Fruit fly (Drosophila melanogaster) whole organism, embryonic: Measurements from ENCODE around the gene CG12589.

Experiments used
- Abd-B ChIP-seq: fragments of 200-800 bp; sonication (Bioruptor generic); optimal IDR thresholded peaks from 2 replicates; lab custom pipeline; 2018; ENCODE audit warnings: missing biosample characterization, mild to moderate bottlenecking, missing genetic modification characterization, moderate library complexity
- Ada2b ChIP-seq: fragments of 200-800 bp; sonication (Bioruptor generic); IDR thresholded peaks from 2 replicates; pipeline ENCODE4 v1.3.6; 2022; ENCODE audit warnings: missing biosample characterization, missing genetic modification characterization
- B-H1 ChIP-seq: fragments of 200-800 bp; sonication (Bioruptor generic); IDR thresholded peaks from 3 replicates; pipeline ENCODE4 v1.3.6; 2022; ENCODE audit warnings: missing biosample characterization, missing genetic modification characterization
- CG10431 ChIP-seq: fragments of 200-800 bp; sonication (Bioruptor generic); optimal IDR thresholded peaks from 3 replicates; lab custom pipeline; 2018; ENCODE audit warnings: missing biosample characterization, mild to moderate bottlenecking, missing genetic modification characterization
- CG11398 ChIP-seq: fragments of 200-800 bp; sonication (Bioruptor generic); optimal IDR thresholded peaks from 2 replicates; lab custom pipeline; 2016; ENCODE audit warnings: missing biosample characterization, missing genetic modification characterization
- CG11504 ChIP-seq: fragments of 200-800 bp; sonication (Bioruptor generic); optimal IDR thresholded peaks from 3 replicates; lab custom pipeline; 2019; ENCODE audit warnings: missing biosample characterization, mild to moderate bottlenecking, missing genetic modification characterization, moderate library complexity
- CG11696 ChIP-seq: fragments of 200-800 bp; sonication (Bioruptor generic); IDR thresholded peaks from 2 replicates; pipeline ENCODE4 v1.3.6; 2022; ENCODE audit warnings: missing biosample characterization, missing genetic modification characterization
- CG13287 ChIP-seq: fragments of 200-800 bp; sonication (Bioruptor generic); IDR thresholded peaks from 2 replicates; pipeline ENCODE4 v1.3.6; 2022; ENCODE audit warnings: missing biosample characterization, missing genetic modification characterization; ENCODE audit not compliant: partially characterized antibody
- CG13894 ChIP-seq: fragments of 200-800 bp; sonication (Bioruptor generic); optimal IDR thresholded peaks from 3 replicates; lab custom pipeline; 2018; ENCODE audit warnings: missing biosample characterization, mild to moderate bottlenecking, missing genetic modification characterization, moderate library complexity
- CG18476 ChIP-seq: fragments of 200-800 bp; sonication (Bioruptor generic); optimal IDR thresholded peaks from 2 replicates; lab custom pipeline; 2016; ENCODE audit warnings: missing biosample characterization, mild to moderate bottlenecking, missing genetic modification characterization
- CG18599 ChIP-seq: fragments of 200-800 bp; sonication (Bioruptor generic); optimal IDR thresholded peaks from 3 replicates; lab custom pipeline; 2017; ENCODE audit warnings: missing biosample characterization, missing genetic modification characterization, mild to moderate bottlenecking, moderate library complexity, missing genetic modification reagents
- CG2889 ChIP-seq: fragments of 200-800 bp; sonication (Bioruptor generic); IDR thresholded peaks from 3 replicates; pipeline ENCODE4 v1.3.6; 2022; ENCODE audit warnings: missing biosample characterization, missing genetic modification characterization
- CG3838 ChIP-seq: fragments of 200-800 bp; sonication (Bioruptor generic); optimal IDR thresholded peaks from 3 replicates; lab custom pipeline; 2016; ENCODE audit warnings: missing biosample characterization, missing genetic modification characterization
- CG4820 ChIP-seq: fragments of 200-800 bp; sonication (Bioruptor generic); optimal IDR thresholded peaks from 3 replicates; lab custom pipeline; 2016; ENCODE audit warnings: missing biosample characterization, missing genetic modification characterization
- CG5245 ChIP-seq: fragments of 200-800 bp; sonication (Bioruptor generic); optimal IDR thresholded peaks from 3 replicates; lab custom pipeline; 2016; ENCODE audit warnings: missing biosample characterization, missing genetic modification characterization
- CG6813 ChIP-seq: fragments of 200-800 bp; sonication (Bioruptor generic); optimal IDR thresholded peaks from 2 replicates; lab custom pipeline; 2017; ENCODE audit warnings: missing biosample characterization, missing genetic modification characterization, mild to moderate bottlenecking, moderate library complexity, missing genetic modification reagents
- CG8478 ChIP-seq: fragments of >200 bp; optimal IDR thresholded peaks from 2 replicates; lab custom pipeline; 2018
- CTCF ChIP-seq: fragments of 200-800 bp; sonication (Bioruptor generic); optimal IDR thresholded peaks from 2 replicates; lab custom pipeline; 2017; ENCODE audit warnings: missing biosample characterization, mild to moderate bottlenecking, missing genetic modification characterization, moderate library complexity
- Dad ChIP-seq: fragments of 200-800 bp; sonication (Bioruptor generic); optimal IDR thresholded peaks from 3 replicates; lab custom pipeline; 2016; ENCODE audit warnings: missing biosample characterization, missing genetic modification characterization
- HLH3B ChIP-seq: fragments of 200-800 bp; sonication (Bioruptor generic); IDR thresholded peaks from 2 replicates; pipeline ENCODE4 v1.3.6; 2022; ENCODE audit warnings: missing biosample characterization, missing genetic modification characterization
- Hsf ChIP-seq: fragments of 200-800 bp; sonication (Bioruptor generic); optimal IDR thresholded peaks from 3 replicates; lab custom pipeline; 2016; ENCODE audit warnings: missing biosample characterization, missing genetic modification characterization
- Kr ChIP-seq: fragments of 200-800 bp; sonication (Bioruptor generic); optimal IDR thresholded peaks from 2 replicates; lab custom pipeline; 2017; ENCODE audit warnings: missing biosample characterization, mild to moderate bottlenecking, missing genetic modification characterization
- Lim3 ChIP-seq: fragments of 200-800 bp; sonication (Bioruptor generic); IDR thresholded peaks from 2 replicates; pipeline ENCODE4 v1.3.6; 2022; ENCODE audit warnings: missing biosample characterization, missing genetic modification characterization
- Med ChIP-seq: fragments of 200-800 bp; sonication (Bioruptor generic); peaks from one replicate; lab custom pipeline; 2016; ENCODE audit warnings: missing biosample characterization, missing genetic modification characterization, mild to moderate bottlenecking, inconsistent platforms, moderate library complexity
- Meics ChIP-seq: fragments of 200-800 bp; sonication (Bioruptor generic); optimal IDR thresholded peaks from 2 replicates; lab custom pipeline; 2017; ENCODE audit warnings: missing biosample characterization, mild to moderate bottlenecking, missing genetic modification characterization
- Neu2 ChIP-seq: fragments of 200-800 bp; sonication (Bioruptor generic); optimal IDR thresholded peaks from 3 replicates; lab custom pipeline; 2016; ENCODE audit warnings: missing biosample characterization, missing genetic modification characterization, borderline replicate concordance
- Optix ChIP-seq: fragments of 200-800 bp; sonication (Bioruptor generic); IDR thresholded peaks from 3 replicates; pipeline ENCODE4 v1.3.6; 2022; ENCODE audit warnings: missing biosample characterization, missing genetic modification characterization
- PHDP ChIP-seq: fragments of 200-800 bp; sonication (Bioruptor generic); optimal IDR thresholded peaks from 3 replicates; lab custom pipeline; 2018; ENCODE audit warnings: missing biosample characterization, mild to moderate bottlenecking, missing genetic modification characterization, moderate library complexity
- Side ChIP-seq: fragments of 200-800 bp; sonication (Bioruptor generic); optimal IDR thresholded peaks from 2 replicates; lab custom pipeline; 2016; ENCODE audit warnings: missing biosample characterization, missing genetic modification characterization
- Taf1 ChIP-seq: fragments of 200-800 bp; sonication (Bioruptor generic); IDR thresholded peaks from 2 replicates; pipeline ENCODE4 v1.3.6; 2022; ENCODE audit warnings: missing biosample characterization, missing genetic modification characterization
- bbx ChIP-seq: fragments of 200-800 bp; sonication (Bioruptor generic); IDR thresholded peaks from 2 replicates; pipeline ENCODE4 v1.3.6; 2022; ENCODE audit warnings: missing biosample characterization, missing genetic modification characterization; ENCODE audit not compliant: partially characterized antibody
- bowl ChIP-seq: fragments of 200-800 bp; sonication (Bioruptor generic); IDR thresholded peaks from 2 replicates; pipeline ENCODE4 v1.3.6; 2022; ENCODE audit warnings: missing biosample characterization, missing genetic modification characterization
- disco-r ChIP-seq: fragments of 200-800 bp; sonication (Bioruptor generic); optimal IDR thresholded peaks from 2 replicates; lab custom pipeline; 2016; ENCODE audit warnings: missing biosample characterization, missing genetic modification characterization
- dpn ChIP-seq, 2 experiments: fragments of 200-800 bp; sonication (Bioruptor generic); optimal IDR thresholded peaks; 3 replicates each; lab custom pipeline; 2016; ENCODE audit warnings: missing biosample characterization in 2 of 2, missing genetic modification characterization in 2 of 2
- fu2 ChIP-seq: fragments of 200-800 bp; sonication (Bioruptor generic); optimal IDR thresholded peaks from 2 replicates; lab custom pipeline; 2016; ENCODE audit warnings: missing biosample characterization, missing genetic modification characterization
- gt ChIP-seq: fragments of 200-800 bp; sonication (Bioruptor generic); IDR thresholded peaks from 2 replicates; pipeline ENCODE4 v1.3.6; 2022; ENCODE audit warnings: missing biosample characterization, missing genetic modification characterization
- h ChIP-seq: fragments of >200 bp; optimal IDR thresholded peaks from 2 replicates; lab custom pipeline; 2017
- her ChIP-seq: fragments of 200-800 bp; sonication (Bioruptor generic); optimal IDR thresholded peaks from 2 replicates; lab custom pipeline; 2016; ENCODE audit warnings: missing biosample characterization, missing genetic modification characterization
- hkb ChIP-seq, 2 experiments: fragments of 200-800 bp in 1 of 2; fragments of >200 bp in 1 of 2; sonication (Bioruptor generic) in 1 of 2; IDR thresholded peaks in 1 of 2; optimal IDR thresholded peaks in 1 of 2; 2 replicates each; pipeline versions ENCODE4 v1.3.6 to Lab custom; 2017 to 2022; ENCODE audit warnings: missing biosample characterization in 1 of 2, missing genetic modification characterization in 1 of 2
- hth ChIP-seq: fragments of >200 bp; optimal IDR thresholded peaks from 2 replicates; lab custom pipeline; 2017; ENCODE audit warnings: inconsistent platforms
- jumu ChIP-seq: fragments of 200-800 bp; sonication (Bioruptor generic); optimal IDR thresholded peaks from 3 replicates; lab custom pipeline; 2016; ENCODE audit warnings: missing biosample characterization, missing genetic modification characterization
- seq ChIP-seq: fragments of 200-800 bp; sonication (Bioruptor generic); IDR thresholded peaks from 2 replicates; pipeline ENCODE4 v1.3.6; 2022; ENCODE audit warnings: missing biosample characterization, missing genetic modification characterization
- slou ChIP-seq: fragments of 200-800 bp; sonication (Bioruptor generic); optimal IDR thresholded peaks from 3 replicates; lab custom pipeline; 2016; ENCODE audit warnings: missing biosample characterization, missing genetic modification characterization
- sna ChIP-seq: fragments of 200-800 bp; sonication (Bioruptor generic); IDR thresholded peaks from 2 replicates; pipeline ENCODE4 v1.3.6; 2022; ENCODE audit warnings: missing biosample characterization, missing genetic modification characterization; ENCODE audit not compliant: partially characterized antibody
- ssp ChIP-seq: fragments of 200-800 bp; sonication (Bioruptor generic); IDR thresholded peaks from 2 replicates; pipeline ENCODE4 v1.3.6; 2022; ENCODE audit warnings: missing biosample characterization, missing genetic modification characterization
- wor ChIP-seq: fragments of 200-800 bp; sonication (Bioruptor generic); IDR thresholded peaks from 2 replicates; pipeline ENCODE4 v1.3.6; 2022; ENCODE audit warnings: missing biosample characterization, missing genetic modification characterization

Gene CG12589

DNA sequence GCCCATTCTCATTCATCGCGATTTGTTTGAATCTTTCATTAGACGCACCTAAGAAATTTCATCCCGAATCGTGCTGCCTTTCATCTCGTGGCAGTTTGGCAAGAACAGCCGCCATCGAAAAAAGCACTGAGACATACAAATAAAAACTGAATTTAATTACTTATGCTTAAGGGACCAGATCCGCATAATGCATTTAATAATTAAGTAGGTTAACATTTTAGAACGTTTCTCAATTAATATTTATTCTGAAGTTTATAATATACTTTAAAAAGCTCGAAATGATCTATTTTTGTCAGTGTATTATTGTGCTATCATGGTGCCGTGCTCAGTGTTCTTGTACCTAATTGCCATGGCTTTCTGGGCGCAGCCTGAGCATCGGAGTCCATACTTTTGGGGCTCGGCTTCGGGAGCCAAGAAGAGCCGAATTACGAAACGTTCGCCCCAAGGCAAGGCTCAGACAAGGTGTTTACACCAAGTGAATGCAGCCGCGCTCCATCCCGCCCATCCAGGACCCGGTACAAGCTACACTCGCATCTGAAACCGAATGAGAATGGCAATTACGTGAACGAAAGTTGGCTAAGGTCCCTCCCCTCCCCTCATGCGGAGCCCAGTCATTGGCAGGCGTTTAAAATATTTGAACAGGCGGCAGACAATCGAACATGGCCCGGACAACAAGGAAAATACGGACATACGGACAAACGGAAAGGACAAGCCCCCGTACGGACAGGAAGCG, 38.3 kb downstream of the CG12589 start (continued):
- TF ChIP-seq wor (GFP tag; lab: Robert Waterston, UW), result no peak
- TF ChIP-seq bbx, result no peak
- TF ChIP-seq Taf1 (GFP tag; lab: Robert Waterston, UW), result no peak
- TF ChIP-seq PHDP (tag; lab: Kevin White, UChicago), result peak; percentile 39
- TF ChIP-seq disco-r (GFP tag; lab: Kevin White, UChicago), result no peak
- peak in 1 of 2 experiments; percentile 30 for TF ChIP-seq dpn (GFP tag; optimal IDR thresholded peaks at IDR 0.05; lab: Kevin White, UChicago)
- TF ChIP-seq Meics (GFP tag; lab: Kevin White, UChicago), result no peak
- TF ChIP-seq hth (lab: Kevin White, UChicago), result no peak
- TF ChIP-seq CG11696 (GFP tag; lab: Robert Waterston, UW), result no peak
- TF ChIP-seq ssp, result no peak
- no peak for TF ChIP-seq Side (GFP tag; lab: Kevin White, UChicago)
- TF ChIP-seq fu2, result no peak
- TF ChIP-seq her, result no peak
- TF ChIP-seq hkb (optimal IDR thresholded peaks at IDR 0.05; lab: Kevin White, UChicago), result no peak
- TF ChIP-seq hkb (GFP tag; IDR thresholded peaks at IDR 0.05; lab: Robert Waterston, UW), result 0 out of 2 replicates have a peak, but pooled peaks have one; percentile 29
- no peak for TF ChIP-seq jumu (GFP tag; lab: Kevin White, UChicago)
- TF ChIP-seq CG13894, result no peak
- TF ChIP-seq CG6813 (GFP tag; lab: Kevin White, UChicago), result no peak
- no peak for TF ChIP-seq CG5245 (GFP tag; lab: Kevin White, UChicago)
- TF ChIP-seq Hsf, result peak; percentile 13
- TF ChIP-seq Kr (GFP tag; lab: Kevin White, UChicago), result no peak
- no peak for TF ChIP-seq HLH3B (GFP tag; lab: Robert Waterston, UW)
- TF ChIP-seq slou (GFP tag; lab: Kevin White, UChicago), result no peak
- TF ChIP-seq Optix (GFP tag; lab: Robert Waterston, UW), result no peak
- TF ChIP-seq CG3838 (GFP tag; lab: Kevin White, UChicago), result no peak
- no peak for TF ChIP-seq CG11398
- no peak for TF ChIP-seq sna (GFP tag; lab: Robert Waterston, UW)
- TF ChIP-seq gt (GFP tag; lab: Robert Waterston, UW), result no peak
- TF ChIP-seq Lim3 (GFP tag; lab: Robert Waterston, UW), result no peak
- no peak for TF ChIP-seq Neu2 (GFP tag; lab: Kevin White, UChicago)
- TF ChIP-seq Ada2b (GFP tag; lab: Robert Waterston, UW), result no peak
- TF ChIP-seq CTCF (GFP tag; lab: Kevin White, UChicago), result no peak
- TF ChIP-seq CG18476 (GFP tag; lab: Kevin White, UChicago), result no peak
- TF ChIP-seq CG2889 (GFP tag; lab: Robert Waterston, UW), result no peak
- peak; percentile 26 for TF ChIP-seq Med (GFP tag; lab: Kevin White, UChicago)
- TF ChIP-seq Dad, result no peak
- no peak for TF ChIP-seq CG13287 (GFP tag; lab: Robert Waterston, UW)
- TF ChIP-seq CG18599 (GFP tag; lab: Kevin White, UChicago), result peak; percentile 59
- TF ChIP-seq B-H1 (GFP tag; lab: Robert Waterston, UW), result no peak
- no peak for TF ChIP-seq Abd-B (GFP tag; lab: Kevin White, UChicago)
- TF ChIP-seq CG11504 (tag; lab: Kevin White, UChicago), result peak; percentile 53
- no peak for TF ChIP-seq seq
- TF ChIP-seq CG10431, result no peak
- no peak for TF ChIP-seq CG4820 (GFP tag; lab: Kevin White, UChicago)
- no peak for TF ChIP-seq CG8478 (lab: Kevin White, UChicago)
- TF ChIP-seq bowl (GFP tag; lab: Robert Waterston, UW), result no peak
- no peak for TF ChIP-seq h (lab: Kevin White, UChicago)
